Worm (Caenorhabditis elegans) whole organism, L1 larva: ENCODE data around the gene C01B10.3.

ENCODE experiments used
- lin-14 ChIP-seq: fragments of 200-800 bp; sonication (Bioruptor generic); optimal IDR thresholded peaks from 2 replicates; lab custom pipeline; 2018; ENCODE audit warnings: mild to moderate bottlenecking, missing genetic modification characterization, moderate library complexity, missing compliant biosample characterization
- rnt-1 ChIP-seq: sonication (generic microtip); optimal IDR thresholded peaks from 2 replicates; lab custom pipeline; 2016; ENCODE audit warnings: mild to moderate bottlenecking, missing genetic modification characterization, moderate library complexity, missing compliant biosample characterization
- snu-23 ChIP-seq: sonication (generic microtip); optimal IDR thresholded peaks from 2 replicates; lab custom pipeline; 2016; ENCODE audit warnings: missing genetic modification characterization, missing compliant biosample characterization
- unc-62 ChIP-seq: fragments of 150-350 bp; optimal IDR thresholded peaks from 2 replicates; lab custom pipeline; 2014; ENCODE audit warnings: missing biosample characterization, missing genetic modification reagents, missing genetic modification characterization
- xbp-1 ChIP-seq: sonication (generic microtip); optimal IDR thresholded peaks from 2 replicates; lab custom pipeline; 2016; ENCODE audit warnings: missing genetic modification characterization, missing compliant biosample characterization

ce11 chrIV:6623390-6623789 lies 2.2 kb upstream of the C01B10.3 start, which contains the start of gene C01B10.44:
- no peak for TF ChIP-seq snu-23 (GFP tag; lab: Kevin White, UChicago)
- no peak for TF ChIP-seq unc-62
- TF ChIP-seq rnt-1 = no peak
- TF ChIP-seq lin-14 (GFP tag; lab: Kevin White, UChicago) = no peak
- no peak for TF ChIP-seq xbp-1 (tag; lab: Kevin White, UChicago)
